Worm (Caenorhabditis elegans) whole organism, young adult: ENCODE data around the gene exp-1.

ENCODE experiments used
- F23B12.7 ChIP-seq: sonication (generic microtip); optimal IDR thresholded peaks from 2 replicates; lab custom pipeline; 2017; ENCODE audit warnings: missing genetic modification characterization, mild to moderate bottlenecking, missing compliant biosample characterization, antibody characterized with exemption, moderate library complexity; ENCODE audit not compliant: insufficient read depth
- Y67H2A.10 ChIP-seq: fragments of 200-800 bp; sonication (Bioruptor generic); conservative IDR thresholded peaks from 2 replicates; pipeline ENCODE4 v1.3.6; 2022; ENCODE audit warnings: missing genetic modification reagents, missing genetic modification characterization, missing compliant biosample characterization
- athp-1 ChIP-seq: sonication (generic microtip); optimal IDR thresholded peaks from 2 replicates; lab custom pipeline; 2017; ENCODE audit warnings: mild to moderate bottlenecking, missing genetic modification characterization, missing compliant biosample characterization
- ceh-100 ChIP-seq: fragments of 200-800 bp; sonication (Bioruptor generic); IDR thresholded peaks from 2 replicates; pipeline ENCODE4 v1.3.6; 2022; ENCODE audit warnings: missing genetic modification reagents, missing genetic modification characterization, missing compliant biosample characterization
- efl-1 ChIP-seq: fragments of 150-350 bp; optimal IDR thresholded peaks from 2 replicates; lab custom pipeline; 2014; ENCODE audit warnings: missing biosample characterization, missing genetic modification reagents, missing genetic modification characterization
- hmg-20 ChIP-seq: fragments of 200-800 bp; sonication (Bioruptor generic); IDR thresholded peaks from 2 replicates; pipeline ENCODE4 v1.3.6; 2022; ENCODE audit warnings: missing genetic modification reagents, missing genetic modification characterization, missing compliant biosample characterization
- lin-35 ChIP-seq, 3 experiments: fragments of 150-350 bp in 2 of 3; sonication (generic microtip) in 1 of 3; optimal IDR thresholded peaks; 2 replicates each; lab custom pipeline; 2014 to 2018; ENCODE audit warnings: missing biosample characterization in 3 of 3, missing genetic modification characterization in 3 of 3, missing genetic modification reagents in 3 of 3
- lin-40 ChIP-seq: sonication (generic microtip); optimal IDR thresholded peaks from 2 replicates; lab custom pipeline; 2016; ENCODE audit warnings: missing genetic modification characterization, mild to moderate bottlenecking, missing compliant biosample characterization, missing genotype, missing genetic modification reagents
- nhr-90 ChIP-seq: sonication (generic microtip); optimal IDR thresholded peaks from 2 replicates; lab custom pipeline; 2016; ENCODE audit warnings: missing genotype, mild to moderate bottlenecking, missing genetic modification characterization, missing compliant biosample characterization
- pha-4 ChIP-seq: fragments of 150-350 bp; sonication (generic microtip); optimal IDR thresholded peaks from 2 replicates; lab custom pipeline; 2014; ENCODE audit warnings: missing biosample characterization, missing genetic modification reagents, missing genetic modification characterization
- somi-1 ChIP-seq: fragments of 200-800 bp; sonication (Bioruptor generic); optimal IDR thresholded peaks from 2 replicates; lab custom pipeline; 2018; ENCODE audit warnings: mild to moderate bottlenecking, missing genetic modification characterization, missing compliant biosample characterization

ce11 chrII:6122641-6123424, 38.1 kb downstream of the exp-1 start:
- TF ChIP-seq Y67H2A.10 (GFP tag; lab: Robert Waterston, UW): no peak
- no peak for TF ChIP-seq athp-1 (tag; lab: Kevin White, UChicago)
- TF ChIP-seq lin-40 (tag; lab: Kevin White, UChicago): no peak
- no peak for TF ChIP-seq somi-1
- TF ChIP-seq ceh-100: no peak
- TF ChIP-seq pha-4 (tag; lab: Kevin White, UChicago): no peak
- no peak for TF ChIP-seq hmg-20
- TF ChIP-seq F23B12.7: peak; percentile 68
- TF ChIP-seq lin-35 (GFP tag; optimal IDR thresholded peaks at IDR 0.05; lab: Kevin White, UChicago): no peak
- TF ChIP-seq nhr-90 (tag; lab: Kevin White, UChicago): no peak
- TF ChIP-seq efl-1: peak; percentile 4
